Worm (Caenorhabditis elegans) whole organism, L4 larva: ENCODE measurements around the gene str-187.

Source experiments
- F10B5.3 ChIP-seq: sonication (generic microtip); optimal IDR thresholded peaks from 2 replicates; lab custom pipeline; 2016; ENCODE audit warnings: mild to moderate bottlenecking, missing genetic modification characterization, missing compliant biosample characterization
- F26F4.8 ChIP-seq: fragments of 200-800 bp; sonication (Bioruptor generic); conservative IDR thresholded peaks from 2 replicates; pipeline ENCODE4 v1.3.6; 2022; ENCODE audit warnings: missing genetic modification characterization, missing compliant biosample characterization
- F37D6.2 ChIP-seq: sonication (generic microtip); optimal IDR thresholded peaks from 2 replicates; lab custom pipeline; 2016; ENCODE audit warnings: mild to moderate bottlenecking, missing genetic modification characterization, missing compliant biosample characterization
- R02D3.7 ChIP-seq: fragments of 150-350 bp; sonication (generic microtip); optimal IDR thresholded peaks from 3 replicates; lab custom pipeline; 2014; ENCODE audit warnings: missing biosample characterization, missing genetic modification characterization
- T20F7.1 ChIP-seq: fragments of 200-800 bp; sonication (Bioruptor generic); optimal IDR thresholded peaks from 2 replicates; lab custom pipeline; 2018; ENCODE audit warnings: mild to moderate bottlenecking, missing genetic modification characterization, missing compliant biosample characterization
- Y105C5A.15 ChIP-seq: fragments of 200-800 bp; sonication (Bioruptor generic); IDR thresholded peaks from 2 replicates; pipeline ENCODE4 v1.3.6; 2022; ENCODE audit warnings: missing genetic modification characterization, missing compliant biosample characterization
- Y5F2A.4 ChIP-seq: fragments of 200-800 bp; sonication (Bioruptor generic); optimal IDR thresholded peaks from 2 replicates; lab custom pipeline; 2018; ENCODE audit warnings: mild to moderate bottlenecking, missing genetic modification characterization, missing compliant biosample characterization
- Y75B8A.6 ChIP-seq: fragments of 200-800 bp; sonication (Bioruptor generic); IDR thresholded peaks from 2 replicates; pipeline ENCODE4 v1.3.6; 2022; ENCODE audit warnings: missing genetic modification reagents, missing genetic modification characterization, missing compliant biosample characterization
- ZK337.2 ChIP-seq: fragments of 200-800 bp; sonication (Bioruptor generic); IDR thresholded peaks from 2 replicates; pipeline ENCODE4 v1.3.6; 2022; ENCODE audit warnings: missing genetic modification reagents, missing genetic modification characterization, missing compliant biosample characterization
- ZK546.5 ChIP-seq, 2 experiments: sonication (generic microtip); optimal IDR thresholded peaks; 2 replicates each; lab custom pipeline; 2017; ENCODE audit warnings: missing biosample characterization in 2 of 2, missing genetic modification characterization in 2 of 2
- aha-1 ChIP-seq: fragments of 150-350 bp; peaks from one replicate; lab custom pipeline; 2014; ENCODE audit warnings: missing biosample characterization, missing genetic modification characterization
- aly-2 ChIP-seq: sonication (generic microtip); optimal IDR thresholded peaks from 2 replicates; lab custom pipeline; 2018; ENCODE audit warnings: missing biosample characterization, missing genetic modification characterization
- ceh-82 ChIP-seq: sonication (generic microtip); optimal IDR thresholded peaks from 2 replicates; lab custom pipeline; 2017; ENCODE audit warnings: missing biosample characterization, missing genetic modification characterization
- daf-19 ChIP-seq: fragments of 200-800 bp; sonication (Bioruptor generic); conservative IDR thresholded peaks from 2 replicates; pipeline ENCODE4 v1.3.6; 2022; ENCODE audit warnings: missing genetic modification characterization, missing compliant biosample characterization
- daf-8 ChIP-seq: fragments of 200-800 bp; sonication (Bioruptor generic); IDR thresholded peaks from 2 replicates; pipeline ENCODE4 v1.3.6; 2022; ENCODE audit warnings: missing genetic modification characterization, missing compliant biosample characterization
- dve-1 ChIP-seq: sonication (generic microtip); optimal IDR thresholded peaks from 2 replicates; lab custom pipeline; 2017; ENCODE audit warnings: antibody characterized with exemption, mild to moderate bottlenecking, missing genetic modification characterization, missing compliant biosample characterization; ENCODE audit not compliant: insufficient read depth
- egl-27 ChIP-seq: sonication (generic microtip); optimal IDR thresholded peaks from 3 replicates; lab custom pipeline; 2017; ENCODE audit warnings: missing biosample characterization, missing genetic modification reagents, missing genetic modification characterization
- egl-43 ChIP-seq: fragments of 200-800 bp; sonication (Bioruptor generic); IDR thresholded peaks from 2 replicates; pipeline ENCODE4 v1.3.6; 2022; ENCODE audit warnings: missing genetic modification reagents, missing genetic modification characterization, missing compliant biosample characterization
- fkh-10 ChIP-seq: fragments of 150-350 bp; optimal IDR thresholded peaks from 2 replicates; lab custom pipeline; 2014; ENCODE audit warnings: missing biosample characterization, missing genetic modification reagents, missing genetic modification characterization
- hlh-11 ChIP-seq: fragments of 200-800 bp; sonication (Bioruptor generic); optimal IDR thresholded peaks from 2 replicates; lab custom pipeline; 2018; ENCODE audit warnings: mild to moderate bottlenecking, missing genetic modification characterization, missing compliant biosample characterization
- lin-1 ChIP-seq: fragments of 200-800 bp; sonication (Bioruptor generic); IDR thresholded peaks from 2 replicates; pipeline ENCODE4 v1.3.6; 2022; ENCODE audit warnings: missing genetic modification reagents, missing genetic modification characterization, missing compliant biosample characterization
- lin-29 ChIP-seq: fragments of 200-800 bp; sonication (Bioruptor generic); IDR thresholded peaks from 2 replicates; pipeline ENCODE4 v1.3.6; 2022; ENCODE audit warnings: missing genetic modification reagents, missing genetic modification characterization, missing compliant biosample characterization
- lin-38 ChIP-seq: fragments of 200-800 bp; sonication (Bioruptor generic); IDR thresholded peaks from 2 replicates; pipeline ENCODE4 v1.3.6; 2022; ENCODE audit warnings: missing genetic modification reagents, missing genetic modification characterization, missing compliant biosample characterization
- mdl-1 ChIP-seq, 2 experiments: fragments of 150-350 bp in 1 of 2; sonication (generic microtip) in 1 of 2; optimal IDR thresholded peaks; 2 replicates each; lab custom pipeline; 2014 to 2017; ENCODE audit warnings: missing biosample characterization in 2 of 2, missing genetic modification characterization in 2 of 2
- mdt-29 ChIP-seq: fragments of 200-800 bp; sonication (Bioruptor generic); IDR thresholded peaks from 2 replicates; pipeline ENCODE4 v1.3.6; 2022; ENCODE audit warnings: missing genetic modification reagents, missing genetic modification characterization, missing compliant biosample characterization
- mep-1 ChIP-seq: fragments of 150-350 bp; sonication (generic microtip); optimal IDR thresholded peaks from 3 replicates; lab custom pipeline; 2014; ENCODE audit warnings: missing biosample characterization, missing genetic modification characterization
- mxl-2 ChIP-seq: fragments of 200-800 bp; sonication (Bioruptor generic); conservative IDR thresholded peaks from 2 replicates; pipeline ENCODE4 v1.3.6; 2022; ENCODE audit warnings: missing genetic modification reagents, missing genetic modification characterization, missing compliant biosample characterization
- mxl-3 ChIP-seq: fragments of 200-800 bp; sonication (Bioruptor generic); optimal IDR thresholded peaks from 2 replicates; lab custom pipeline; 2018; ENCODE audit warnings: mild to moderate bottlenecking, missing genetic modification characterization, missing compliant biosample characterization
- nhr-102 ChIP-seq: sonication (generic microtip); optimal IDR thresholded peaks from 2 replicates; lab custom pipeline; 2016; ENCODE audit warnings: mild to moderate bottlenecking, missing genetic modification characterization, moderate library complexity, missing compliant biosample characterization
- nhr-11 ChIP-seq: fragments of 150-350 bp; optimal IDR thresholded peaks from 2 replicates; lab custom pipeline; 2014; ENCODE audit warnings: missing biosample characterization, missing genetic modification characterization
- nhr-25 ChIP-seq: sonication (generic microtip); optimal IDR thresholded peaks from 2 replicates; lab custom pipeline; 2017; ENCODE audit warnings: missing genetic modification characterization, mild to moderate bottlenecking, missing compliant biosample characterization, antibody characterized with exemption, moderate library complexity, borderline replicate concordance; ENCODE audit not compliant: insufficient read depth
- nhr-41 ChIP-seq: fragments of 200-800 bp; sonication (Bioruptor generic); IDR thresholded peaks from 2 replicates; pipeline ENCODE4 v1.3.6; 2022; ENCODE audit warnings: missing genetic modification reagents, missing genetic modification characterization, missing compliant biosample characterization
- nhr-48 ChIP-seq: sonication (generic microtip); optimal IDR thresholded peaks from 2 replicates; lab custom pipeline; 2016; ENCODE audit warnings: mild to moderate bottlenecking, missing genetic modification characterization, missing compliant biosample characterization
- nhr-6 ChIP-seq: fragments of 150-350 bp; optimal IDR thresholded peaks from 2 replicates; lab custom pipeline; 2014; ENCODE audit warnings: missing biosample characterization, missing genetic modification characterization
- nhr-76 ChIP-seq: fragments of 150-350 bp; optimal IDR thresholded peaks from 2 replicates; lab custom pipeline; 2014; ENCODE audit warnings: missing biosample characterization, missing genetic modification characterization
- pqm-1 ChIP-seq: sonication (generic microtip); optimal IDR thresholded peaks from 2 replicates; lab custom pipeline; 2017; ENCODE audit warnings: missing biosample characterization, missing genetic modification characterization
- rbr-2 ChIP-seq: sonication (generic microtip); optimal IDR thresholded peaks from 2 replicates; lab custom pipeline; 2016; ENCODE audit warnings: missing genotype, missing genetic modification characterization, missing compliant biosample characterization
- sdz-12 ChIP-seq: fragments of 200-800 bp; sonication (Bioruptor generic); optimal IDR thresholded peaks from 2 replicates; lab custom pipeline; 2018; ENCODE audit warnings: mild to moderate bottlenecking, missing genetic modification characterization, missing compliant biosample characterization
- snpc-4 ChIP-seq: fragments of 150-350 bp; optimal IDR thresholded peaks from 2 replicates; lab custom pipeline; 2014; ENCODE audit warnings: missing biosample characterization, missing genetic modification characterization
- spr-1 ChIP-seq: sonication (generic microtip); optimal IDR thresholded peaks from 2 replicates; lab custom pipeline; 2016; ENCODE audit warnings: mild to moderate bottlenecking, missing genetic modification characterization, missing compliant biosample characterization
- tra-1 ChIP-seq: fragments of 200-800 bp; sonication (Bioruptor generic); IDR thresholded peaks from 2 replicates; pipeline ENCODE4 v1.3.6; 2022; ENCODE audit warnings: missing genetic modification reagents, missing genetic modification characterization, missing compliant biosample characterization
- unc-130 ChIP-seq: sonication (generic microtip); optimal IDR thresholded peaks from 2 replicates; lab custom pipeline; 2016; ENCODE audit warnings: missing genetic modification reagents, missing genetic modification characterization, missing compliant biosample characterization
- unc-62 ChIP-seq, 3 experiments: fragments of 150-350 bp in 1 of 3; sonication (generic microtip); optimal IDR thresholded peaks in 2 of 3; peaks in 1 of 3; 1 replicate in 1 of 3; 2 replicates in 2 of 3; lab custom pipeline; 2014 to 2017; ENCODE audit warnings: missing biosample characterization in 3 of 3, missing genetic modification characterization in 3 of 3, missing genetic modification reagents in 3 of 3, missing genotype in 1 of 3
- zip-2 ChIP-seq: fragments of 150-350 bp; optimal IDR thresholded peaks from 2 replicates; lab custom pipeline; 2014; ENCODE audit warnings: missing biosample characterization, missing genetic modification characterization
- ztf-7 ChIP-seq: fragments of 150-350 bp; optimal IDR thresholded peaks from 2 replicates; lab custom pipeline; 2014; ENCODE audit warnings: missing biosample characterization, missing genetic modification characterization

str-187 gene

DNA sequence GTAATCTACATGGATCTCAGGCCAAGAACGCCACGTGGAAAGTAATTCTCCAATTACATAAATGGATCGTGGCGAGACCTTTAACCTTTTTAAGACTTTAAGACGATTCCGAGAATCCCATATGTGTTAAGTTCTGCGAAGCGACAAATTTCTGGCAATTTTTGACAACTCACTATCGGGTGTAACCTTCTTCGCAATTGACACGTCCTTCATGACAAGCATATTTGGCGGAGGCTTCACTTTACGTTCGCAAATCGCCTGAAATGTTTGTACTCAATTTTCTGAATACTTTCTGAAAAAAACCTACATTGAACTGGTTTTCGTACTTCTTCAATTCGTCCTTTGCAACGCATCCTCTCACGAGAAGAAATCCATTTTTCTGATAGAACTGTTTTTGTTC lies 6.6 kb upstream of the str-187 start:
- TF ChIP-seq aha-1 (tag; lab: Kevin White, UChicago) (peak; percentile 63), T20F7.1 (GFP tag; lab: Kevin White, UChicago) (no peak), ZK337.2 (GFP tag; lab: Robert Waterston, UW) (no peak)

- no peak for TF ChIP-seq F26F4.8 (GFP tag; lab: Robert Waterston, UW)
- TF ChIP-seq pqm-1 (tag; lab: Kevin White, UChicago) = no peak
- TF ChIP-seq mxl-2 = no peak
- TF ChIP-seq daf-8 = no peak
- no peak for TF ChIP-seq lin-38 (GFP tag; lab: Robert Waterston, UW)
- TF ChIP-seq spr-1 (tag; lab: Kevin White, UChicago) = no peak
- no peak for TF ChIP-seq nhr-6 (tag; lab: Kevin White, UChicago)
- TF ChIP-seq unc-130 (GFP tag; lab: Kevin White, UChicago) = no peak
- TF ChIP-seq F37D6.2 = no peak
- TF ChIP-seq fkh-10 = no peak
- no peak for TF ChIP-seq daf-19 (GFP tag; lab: Robert Waterston, UW)
- TF ChIP-seq F10B5.3 (tag; lab: Kevin White, UChicago) = no peak
- TF ChIP-seq ZK546.5 (tag; optimal IDR thresholded peaks at IDR 0.05; lab: Kevin White, UChicago) = no peak
- TF ChIP-seq Y75B8A.6 (GFP tag; lab: Robert Waterston, UW) = no peak
- TF ChIP-seq mep-1 (tag; lab: Kevin White, UChicago) = no peak
- TF ChIP-seq lin-29 (GFP tag; lab: Robert Waterston, UW) = no peak
- TF ChIP-seq, all 104 proteins: peak for 0
These were observed 6.1 kb upstream of the str-187 start, which contains the start of gene phyh-1 for ce11 chrIV:17259310-17259709. Gene phyh-1, minus strand, starts transcription at chrIV:17259410.

DNA sequence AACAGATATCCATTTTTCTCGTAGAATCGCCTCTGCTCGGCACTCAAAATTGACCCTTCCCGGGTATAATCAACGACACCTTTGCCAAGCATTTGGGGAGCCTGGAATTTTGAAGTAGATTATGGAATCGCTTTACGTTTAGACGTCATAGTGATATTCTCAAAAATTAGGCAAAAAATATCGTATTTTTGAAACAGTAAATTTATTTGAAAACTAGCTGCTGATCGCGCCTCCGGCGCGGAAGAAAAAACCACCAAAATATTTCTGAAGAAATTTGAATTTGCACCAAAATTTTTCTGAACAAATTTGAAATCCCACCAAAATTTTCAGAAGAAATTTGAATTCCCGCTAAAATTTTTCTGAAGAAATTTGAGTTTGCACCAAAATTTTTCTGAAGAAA lies 3.0 kb upstream of the str-187 start, which contains the start of gene ZK550.6:
Gene ZK550.6, minus strand, starts transcription at position 101 of the 400 bp plus-strand sequence.
- peak; percentile 17 for TF ChIP-seq aha-1 (tag; lab: Kevin White, UChicago)
- TF ChIP-seq spr-1 (tag; lab: Kevin White, UChicago) = no peak
- TF ChIP-seq hlh-11 = no peak
- peak in 1 of 2 experiments; percentile 18 for TF ChIP-seq unc-62 (GFP tag; optimal IDR thresholded peaks at IDR 0.05 in 1 of 2; lab: Kevin White, UChicago)
- TF ChIP-seq unc-62 (tag; optimal IDR thresholded peaks at IDR 0.05; lab: Kevin White, UChicago) = no peak
- no peak for TF ChIP-seq nhr-11 (tag; lab: Kevin White, UChicago)
- TF ChIP-seq zip-2 (tag; lab: Kevin White, UChicago) = no peak
- TF ChIP-seq mxl-3 (GFP tag; lab: Kevin White, UChicago) = no peak
- TF ChIP-seq nhr-48 (tag; lab: Kevin White, UChicago) = no peak
- TF ChIP-seq nhr-41 (GFP tag; lab: Robert Waterston, UW) = no peak

DNA sequence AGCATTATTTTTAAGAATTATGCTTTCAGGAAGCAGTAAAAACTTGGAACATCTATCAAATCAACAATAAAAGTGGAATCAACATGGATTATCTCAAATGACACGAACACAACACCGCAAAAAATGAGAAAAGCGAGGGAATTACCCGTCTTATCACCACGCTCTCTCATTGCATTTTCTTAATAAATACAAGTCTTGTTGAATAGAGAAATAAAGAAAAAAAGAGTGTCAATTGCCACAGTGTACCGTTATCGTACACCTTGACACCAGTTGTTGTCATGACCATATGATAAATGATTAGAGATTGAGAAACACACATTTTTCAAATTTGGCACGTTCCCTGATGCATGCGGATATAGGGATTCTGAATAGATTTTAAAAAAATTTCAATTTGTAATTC lies 1.7 kb upstream of the str-187 start:
- TF ChIP-seq rbr-2 (tag; lab: Kevin White, UChicago) (no peak), F37D6.2 (no peak), lin-1 (GFP tag; lab: Robert Waterston, UW) (peak; percentile 46; the same call in 1 of the 2 replicates), nhr-102 (tag; lab: Kevin White, UChicago) (peak; percentile 27), tra-1 (GFP tag; lab: Robert Waterston, UW) (0 out of 2 replicates have a peak, but pooled peaks have one; percentile 63), egl-43 (GFP tag; lab: Robert Waterston, UW) (no peak), nhr-76 (tag; lab: Kevin White, UChicago) (no peak), ZK337.2 (GFP tag; lab: Robert Waterston, UW) (no peak), ceh-82 (tag; lab: Kevin White, UChicago) (no peak), pqm-1 (tag; lab: Kevin White, UChicago) (peak; percentile 95), mdt-29 (GFP tag; lab: Robert Waterston, UW) (no peak), sdz-12 (GFP tag; lab: Kevin White, UChicago) (no peak), mdl-1 (tag; optimal IDR thresholded peaks at IDR 0.05; lab: Kevin White, UChicago) (peak; percentile 20 to 79), Y5F2A.4 (GFP tag; lab: Kevin White, UChicago) (no peak), nhr-25 (no peak), mep-1 (tag; lab: Kevin White, UChicago) (peak; percentile 45), Y105C5A.15 (GFP tag; lab: Robert Waterston, UW) (no peak), R02D3.7 (tag; lab: Kevin White, UChicago) (no peak), snpc-4 (no peak), ztf-7 (tag; lab: Kevin White, UChicago) (peak; percentile 26), dve-1 (tag; lab: Kevin White, UChicago) (peak; percentile 92), nhr-41 (GFP tag; lab: Robert Waterston, UW) (0 out of 2 replicates have a peak, but pooled peaks have one; percentile 25), aly-2 (tag; lab: Kevin White, UChicago) (no peak), egl-27 (no peak), zip-2 (tag; lab: Kevin White, UChicago) (no peak)
